Worm (Caenorhabditis elegans): ENCODE results near the gene ttr-41.

The ttr-41 gene

ce11 chrII:4689477-4689876 lies 38.2 kb downstream of the ttr-41 start, which contains the start of gene F10G7.12:
Gene F10G7.12, plus strand, starts transcription at chrII:4689777.
- TF ChIP-seq fkh-8 (tag; optimal IDR thresholded peaks at IDR 0.05), result no peak
- TF ChIP-seq lin-14 (GFP tag; optimal IDR thresholded peaks at IDR 0.05), result no peak
- TF ChIP-seq tbx-2 (tag; optimal IDR thresholded peaks at IDR 0.05), result no peak
- no peak for TF ChIP-seq ceh-90 (tag; optimal IDR thresholded peaks at IDR 0.05)
- TF ChIP-seq vab-15 (tag; optimal IDR thresholded peaks at IDR 0.05), result no peak
- no peak for TF ChIP-seq mep-1 (tag; optimal IDR thresholded peaks at IDR 0.05)
- TF ChIP-seq irx-1 (tag; optimal IDR thresholded peaks at IDR 0.05), result no peak
- TF ChIP-seq C16A3.4 (tag; optimal IDR thresholded peaks at IDR 0.05), result no peak
- no peak for TF ChIP-seq ama-1 (optimal IDR thresholded peaks at IDR 0.05)
- TF ChIP-seq unc-130 (tag; optimal IDR thresholded peaks at IDR 0.05), result no peak
- TF ChIP-seq fkh-10 (GFP tag; optimal IDR thresholded peaks at IDR 0.05), result no peak
- no peak for TF ChIP-seq aly-2 (tag; optimal IDR thresholded peaks at IDR 0.05)
- TF ChIP-seq grh-1 (GFP tag; IDR thresholded peaks at IDR 0.05), result no peak
- TF ChIP-seq unc-98 (GFP tag; IDR thresholded peaks at IDR 0.05), result no peak
- TF ChIP-seq fos-1 (tag; optimal IDR thresholded peaks at IDR 0.05), result no peak
- no peak for TF ChIP-seq ets-5 (GFP tag; IDR thresholded peaks at IDR 0.05)
- no peak for TF ChIP-seq sptf-1 (tag; optimal IDR thresholded peaks at IDR 0.05)
- TF ChIP-seq egl-27 (tag; optimal IDR thresholded peaks at IDR 0.05), result no peak

ce11 chrII:4686941-4687340 lies 40.7 kb downstream of the ttr-41 start, which contains the start of gene sre-39:
Gene sre-39, plus strand, starts transcription at chrII:4687241.
- TF ChIP-seq nhr-76 (tag; optimal IDR thresholded peaks at IDR 0.05) (no peak), aha-1 (tag; optimal IDR thresholded peaks at IDR 0.05) (no peak), lsy-2 (tag; optimal IDR thresholded peaks at IDR 0.05) (no peak), nhr-71 (tag; optimal IDR thresholded peaks at IDR 0.05) (no peak), tlp-1 (tag; optimal IDR thresholded peaks at IDR 0.05) (no peak), sox-4 (tag; optimal IDR thresholded peaks at IDR 0.05) (no peak), dsc-1 (tag; optimal IDR thresholded peaks at IDR 0.05) (no peak), nhr-85 (tag) (no peak), C04F5.9 (tag; optimal IDR thresholded peaks at IDR 0.05) (no peak), dpl-1 (GFP tag; optimal IDR thresholded peaks at IDR 0.05) (no peak), rnt-1 (tag; optimal IDR thresholded peaks at IDR 0.05) (no peak), vab-15 (tag; optimal IDR thresholded peaks at IDR 0.05) (no peak), hpl-2 (GFP tag; optimal IDR thresholded peaks at IDR 0.05) (no peak), ets-5 (GFP tag; IDR thresholded peaks at IDR 0.05) (no peak), tbx-2 (tag; optimal IDR thresholded peaks at IDR 0.05) (no peak), grh-1 (GFP tag; IDR thresholded peaks at IDR 0.05) (no peak)

ce11 chrII:4684852-4685251 lies 42.8 kb downstream of the ttr-41 start:
- TF ChIP-seq lin-15B (tag; optimal IDR thresholded peaks at IDR 0.05) (no peak), isw-1 (GFP tag; IDR thresholded peaks at IDR 0.05) (no peak), Y116A8C.19 (tag; optimal IDR thresholded peaks at IDR 0.05; ENCODE audit: borderline replicate concordance) (no peak), nhr-90 (tag; optimal IDR thresholded peaks at IDR 0.05; ENCODE audit: poor library complexity) (no peak), snpc-4 (tag; optimal IDR thresholded peaks at IDR 0.05) (no peak), lsy-2 (tag; optimal IDR thresholded peaks at IDR 0.05) (no peak)

ce11 chrII:4683693-4684092 lies 44.0 kb downstream of the ttr-41 start, which contains the start of gene sre-40:
Gene sre-40, minus strand, starts transcription at chrII:4683793.
- TF ChIP-seq lin-14 (GFP tag; optimal IDR thresholded peaks at IDR 0.05) (no peak), sup-37 (GFP tag; optimal IDR thresholded peaks at IDR 0.05) (no peak), grh-1 (GFP tag; IDR thresholded peaks at IDR 0.05) (no peak), dpl-1 (GFP tag; optimal IDR thresholded peaks at IDR 0.05) (no peak), tbx-2 (tag; optimal IDR thresholded peaks at IDR 0.05) (no peak), ceh-8 (GFP tag; optimal IDR thresholded peaks at IDR 0.05) (no peak), unc-98 (GFP tag; IDR thresholded peaks at IDR 0.05) (no peak), aha-1 (tag; optimal IDR thresholded peaks at IDR 0.05) (no peak), ztf-11 (tag; optimal IDR thresholded peaks at IDR 0.05) (no peak), C34B4.2 (tag; optimal IDR thresholded peaks at IDR 0.05) (no peak), nhr-90 (tag; optimal IDR thresholded peaks at IDR 0.05; ENCODE audit: poor library complexity) (no peak), nhr-76 (tag; optimal IDR thresholded peaks at IDR 0.05) (no peak), fkh-10 (GFP tag; optimal IDR thresholded peaks at IDR 0.05) (no peak), F16B12.6 (tag; optimal IDR thresholded peaks at IDR 0.05) (no peak), efl-1 (optimal IDR thresholded peaks at IDR 0.05) (no peak), efl-1 (GFP tag; optimal IDR thresholded peaks at IDR 0.05 in 1 of 2) (no peak)

Data from whole organism, L1 larva.